Worm (Caenorhabditis elegans) whole organism, late embryonic: ENCODE results near the gene mbk-2.

Experiments used
- C08G9.2 ChIP-seq: sonication (generic microtip); optimal IDR thresholded peaks from 2 replicates; lab custom pipeline; 2016; ENCODE audit warnings: mild to moderate bottlenecking, missing genetic modification characterization, moderate library complexity, missing compliant biosample characterization
- K09A11.1 ChIP-seq: sonication (generic microtip); optimal IDR thresholded peaks from 2 replicates; lab custom pipeline; 2017; ENCODE audit warnings: antibody characterized with exemption, mild to moderate bottlenecking, missing genetic modification characterization, missing compliant biosample characterization; ENCODE audit not compliant: insufficient read depth
- T23F11.4 ChIP-seq: fragments of 200-800 bp; sonication (Bioruptor generic); optimal IDR thresholded peaks from 2 replicates; lab custom pipeline; 2018; ENCODE audit warnings: mild to moderate bottlenecking, missing genetic modification characterization, missing compliant biosample characterization
- Y22D7AL.16 ChIP-seq: sonication (generic microtip); optimal IDR thresholded peaks from 2 replicates; lab custom pipeline; 2016; ENCODE audit warnings: missing genetic modification characterization, missing compliant biosample characterization
- ama-1 ChIP-seq: fragments of 150-350 bp; optimal IDR thresholded peaks from 2 replicates; lab custom pipeline; 2014
- ceh-14 ChIP-seq: sonication (generic microtip); optimal IDR thresholded peaks from 2 replicates; lab custom pipeline; 2016; ENCODE audit warnings: missing genotype, missing genetic modification characterization, missing compliant biosample characterization
- ceh-18 ChIP-seq: sonication (generic microtip); optimal IDR thresholded peaks from 2 replicates; lab custom pipeline; 2016; ENCODE audit warnings: missing genetic modification characterization, missing compliant biosample characterization
- ceh-19 ChIP-seq: fragments of 200-800 bp; sonication (Bioruptor generic); optimal IDR thresholded peaks from 2 replicates; lab custom pipeline; 2018; ENCODE audit warnings: mild to moderate bottlenecking, missing genetic modification characterization, missing compliant biosample characterization
- ceh-2 ChIP-seq: sonication (generic microtip); optimal IDR thresholded peaks from 2 replicates; lab custom pipeline; 2016; ENCODE audit warnings: missing genotype, missing genetic modification characterization, missing compliant biosample characterization
- ceh-22 ChIP-seq: sonication (generic microtip); optimal IDR thresholded peaks from 2 replicates; lab custom pipeline; 2017; ENCODE audit warnings: missing biosample characterization, missing genetic modification characterization
- ceh-24 ChIP-seq: sonication (generic microtip); optimal IDR thresholded peaks from 2 replicates; lab custom pipeline; 2016; ENCODE audit warnings: mild to moderate bottlenecking, missing genetic modification characterization, missing compliant biosample characterization
- ceh-31 ChIP-seq: sonication (generic microtip); optimal IDR thresholded peaks from 2 replicates; lab custom pipeline; 2016; ENCODE audit warnings: missing genetic modification characterization, missing compliant biosample characterization
- ceh-6 ChIP-seq: fragments of 200-800 bp; sonication (Bioruptor generic); optimal IDR thresholded peaks from 2 replicates; lab custom pipeline; 2018; ENCODE audit warnings: mild to moderate bottlenecking, missing genetic modification characterization, missing compliant biosample characterization
- dve-1 ChIP-seq: sonication (generic microtip); optimal IDR thresholded peaks from 2 replicates; lab custom pipeline; 2017; ENCODE audit warnings: antibody characterized with exemption, mild to moderate bottlenecking, missing genetic modification characterization, missing compliant biosample characterization
- elt-2 ChIP-seq: sonication (generic microtip); optimal IDR thresholded peaks from 2 replicates; lab custom pipeline; 2016; ENCODE audit warnings: missing genetic modification reagents, missing genetic modification characterization, missing compliant biosample characterization
- elt-4 ChIP-seq: sonication (generic microtip); optimal IDR thresholded peaks from 2 replicates; lab custom pipeline; 2016; ENCODE audit warnings: missing genetic modification characterization, missing compliant biosample characterization
- eyg-1 ChIP-seq: sonication (generic microtip); optimal IDR thresholded peaks from 2 replicates; lab custom pipeline; 2016; ENCODE audit warnings: missing genotype, missing genetic modification characterization, missing compliant biosample characterization
- fax-1 ChIP-seq: sonication (generic microtip); optimal IDR thresholded peaks from 2 replicates; lab custom pipeline; 2016; ENCODE audit warnings: missing genotype, missing genetic modification characterization, missing compliant biosample characterization
- fkh-6 ChIP-seq: sonication (generic microtip); optimal IDR thresholded peaks from 2 replicates; lab custom pipeline; 2016; ENCODE audit warnings: missing genetic modification characterization, missing compliant biosample characterization
- hlh-15 ChIP-seq: sonication (generic microtip); optimal IDR thresholded peaks from 2 replicates; lab custom pipeline; 2016; ENCODE audit warnings: missing genetic modification characterization, missing compliant biosample characterization
- hlh-6 ChIP-seq: sonication (generic microtip); optimal IDR thresholded peaks from 2 replicates; lab custom pipeline; 2016; ENCODE audit warnings: missing genotype, missing genetic modification characterization, missing compliant biosample characterization
- hlh-8 ChIP-seq: sonication (generic microtip); optimal IDR thresholded peaks from 2 replicates; lab custom pipeline; 2016; ENCODE audit warnings: missing genotype, missing genetic modification characterization, missing compliant biosample characterization
- lim-6 ChIP-seq: sonication (generic microtip); optimal IDR thresholded peaks from 2 replicates; lab custom pipeline; 2016; ENCODE audit warnings: missing genetic modification characterization, missing compliant biosample characterization
- madf-2 ChIP-seq: sonication (generic microtip); optimal IDR thresholded peaks from 2 replicates; lab custom pipeline; 2017; ENCODE audit warnings: missing genetic modification characterization, missing compliant biosample characterization
- nfya-1 ChIP-seq: sonication (generic microtip); optimal IDR thresholded peaks from 2 replicates; lab custom pipeline; 2017; ENCODE audit warnings: missing genetic modification characterization, mild to moderate bottlenecking, missing compliant biosample characterization, antibody characterized with exemption, moderate library complexity
- nhr-232 ChIP-seq: sonication (generic microtip); optimal IDR thresholded peaks from 2 replicates; lab custom pipeline; 2016; ENCODE audit warnings: missing genetic modification characterization, missing compliant biosample characterization
- odd-2 ChIP-seq: sonication (generic microtip); optimal IDR thresholded peaks from 2 replicates; lab custom pipeline; 2017; ENCODE audit warnings: antibody characterized with exemption, mild to moderate bottlenecking, missing genetic modification characterization, missing compliant biosample characterization
- pat-9 ChIP-seq: fragments of 200-800 bp; sonication (Bioruptor generic); optimal IDR thresholded peaks from 2 replicates; lab custom pipeline; 2018; ENCODE audit warnings: mild to moderate bottlenecking, missing genetic modification characterization, moderate library complexity, missing compliant biosample characterization
- pha-2 ChIP-seq: sonication (generic microtip); optimal IDR thresholded peaks from 2 replicates; lab custom pipeline; 2017; ENCODE audit warnings: mild to moderate bottlenecking, missing genetic modification characterization, missing compliant biosample characterization
- pros-1 ChIP-seq: fragments of 150-350 bp; optimal IDR thresholded peaks from 2 replicates; lab custom pipeline; 2014; ENCODE audit warnings: missing biosample characterization, missing genetic modification reagents, missing genetic modification characterization
- rnt-1 ChIP-seq: sonication (generic microtip); optimal IDR thresholded peaks from 2 replicates; lab custom pipeline; 2016; ENCODE audit warnings: missing genetic modification characterization, missing compliant biosample characterization
- sox-2 ChIP-seq: fragments of 200-800 bp; sonication (Bioruptor generic); IDR thresholded peaks from 2 replicates; pipeline ENCODE4 v1.3.6; 2022; ENCODE audit warnings: missing genetic modification reagents, missing genetic modification characterization, missing compliant biosample characterization
- sox-4 ChIP-seq: sonication (generic microtip); optimal IDR thresholded peaks from 2 replicates; lab custom pipeline; 2017; ENCODE audit warnings: mild to moderate bottlenecking, missing genetic modification characterization, inconsistent platforms, missing compliant biosample characterization
- tbx-2 ChIP-seq: sonication (generic microtip); optimal IDR thresholded peaks from 2 replicates; lab custom pipeline; 2016; ENCODE audit warnings: missing genetic modification characterization, missing compliant biosample characterization
- ttx-3 ChIP-seq: sonication (generic microtip); optimal IDR thresholded peaks from 2 replicates; lab custom pipeline; 2016; ENCODE audit warnings: missing genetic modification reagents, missing genetic modification characterization, missing compliant biosample characterization
- unc-3 ChIP-seq, 2 experiments: fragments of 200-800 bp in 1 of 2; sonication (Bioruptor generic) in 1 of 2; sonication (generic microtip) in 1 of 2; conservative IDR thresholded peaks in 1 of 2; optimal IDR thresholded peaks in 1 of 2; 2 replicates each; pipeline versions ENCODE4 v1.3.6 to Lab custom; 2016 to 2022; ENCODE audit warnings: missing compliant biosample characterization in 2 of 2, missing genetic modification characterization in 2 of 2, missing genetic modification reagents in 1 of 2
- unc-42 ChIP-seq: sonication (generic microtip); optimal IDR thresholded peaks from 2 replicates; lab custom pipeline; 2016; ENCODE audit warnings: missing genotype, missing genetic modification characterization, missing compliant biosample characterization
- unc-55 ChIP-seq: sonication (generic microtip); optimal IDR thresholded peaks from 2 replicates; lab custom pipeline; 2017; ENCODE audit warnings: missing biosample characterization, missing genetic modification reagents, missing genetic modification characterization
- unc-86 ChIP-seq: sonication (generic microtip); optimal IDR thresholded peaks from 2 replicates; lab custom pipeline; 2016; ENCODE audit warnings: missing genetic modification characterization, missing compliant biosample characterization
- zip-5 ChIP-seq: sonication (generic microtip); optimal IDR thresholded peaks from 2 replicates; lab custom pipeline; 2016; ENCODE audit warnings: missing genetic modification characterization, missing compliant biosample characterization

mbk-2 gene

ce11 chrIV:13021006-13021405, 12.0 kb downstream of the mbk-2 start:
- TF ChIP-seq ceh-14 (no peak), ceh-2 (tag; lab: Kevin White, UChicago) (no peak), madf-2 (tag; lab: Kevin White, UChicago) (no peak), pros-1 (no peak), zip-5 (tag; lab: Kevin White, UChicago) (no peak), ceh-22 (no peak), pat-9 (tag; lab: Kevin White, UChicago) (no peak), Y22D7AL.16 (no peak), hlh-6 (tag; lab: Kevin White, UChicago) (no peak), hlh-15 (no peak), ceh-24 (tag; lab: Kevin White, UChicago) (no peak), ama-1 (lab: Kevin White, UChicago) (no peak), unc-3 (GFP tag; conservative IDR thresholded peaks at IDR 0.05; lab: Robert Waterston, UW) (no peak), unc-3 (tag; optimal IDR thresholded peaks at IDR 0.05; lab: Kevin White, UChicago) (no peak), fkh-6 (tag; lab: Kevin White, UChicago) (no peak), K09A11.1 (no peak), ttx-3 (no peak), rnt-1 (tag; lab: Kevin White, UChicago) (no peak), odd-2 (no peak), T23F11.4 (no peak), sox-2 (no peak)
- TF ChIP-seq, all 69 proteins: peak for 0

- TF ChIP-seq unc-86 (tag; lab: Kevin White, UChicago), result no peak
- TF ChIP-seq pha-2, result no peak
- TF ChIP-seq eyg-1 (tag; lab: Kevin White, UChicago), result no peak
- TF ChIP-seq lim-6, result no peak
- TF ChIP-seq C08G9.2 (tag; lab: Kevin White, UChicago), result peak; percentile 36
- TF ChIP-seq fax-1 (tag; lab: Kevin White, UChicago), result peak; percentile 57
- TF ChIP-seq elt-2 (tag; lab: Kevin White, UChicago), result no peak
- TF ChIP-seq unc-55 (GFP tag; lab: Kevin White, UChicago), result no peak
- no peak for TF ChIP-seq hlh-8
- peak; percentile 55 for TF ChIP-seq elt-4 (tag; lab: Kevin White, UChicago)
- TF ChIP-seq tbx-2, result peak; percentile 21
- no peak for TF ChIP-seq sox-2
- peak; percentile 54 for TF ChIP-seq hlh-6 (tag; lab: Kevin White, UChicago)
- TF ChIP-seq dve-1 (tag; lab: Kevin White, UChicago), result no peak
- no peak for TF ChIP-seq nhr-232 (tag; lab: Kevin White, UChicago)
These were observed 13.9 kb downstream of the mbk-2 start for ce11 chrIV:13022892-13023291.

ce11 chrIV:13025853-13026343, 16.9 kb downstream of the mbk-2 start:
- TF ChIP-seq sox-4, result no peak
- no peak for TF ChIP-seq ttx-3
- peak; percentile 33 for TF ChIP-seq ceh-19 (GFP tag; lab: Kevin White, UChicago)
- peak; percentile 1 for TF ChIP-seq fkh-6 (tag; lab: Kevin White, UChicago)
- no peak for TF ChIP-seq T23F11.4
- no peak for TF ChIP-seq ceh-6 (GFP tag; lab: Kevin White, UChicago)
- TF ChIP-seq ceh-31, result peak; percentile 36
- TF ChIP-seq unc-42, result peak; percentile 93
- TF ChIP-seq nfya-1 (tag; lab: Kevin White, UChicago), result peak; percentile 33
- peak; percentile 2 for TF ChIP-seq fax-1 (tag; lab: Kevin White, UChicago)
- TF ChIP-seq unc-86 (tag; lab: Kevin White, UChicago), result no peak
- peak; percentile 20 for TF ChIP-seq ceh-18 (tag; lab: Kevin White, UChicago)
